Fruit fly (Drosophila melanogaster) whole organism, embryonic: Measurements from ENCODE around the gene CG8112.
A peak's percentile ranks its signal among the peaks of the same experiment; 100 is the strongest.

ENCODE experiments used
- Atf6 ChIP-seq: fragments of 200-800 bp; sonication (Bioruptor generic); IDR thresholded peaks from 2 replicates; pipeline ENCODE4 v1.3.6; 2022; ENCODE audit warnings: missing biosample characterization, missing genetic modification characterization
- Blimp-1 ChIP-seq: fragments of 200-800 bp; sonication (Bioruptor generic); optimal IDR thresholded peaks from 3 replicates; lab custom pipeline; 2018; ENCODE audit warnings: missing biosample characterization, missing genetic modification characterization, mild to moderate bottlenecking, moderate library complexity, missing genetic modification reagents
- CG1024 ChIP-seq: fragments of 200-800 bp; sonication (Bioruptor generic); IDR thresholded peaks from 2 replicates; pipeline ENCODE4 v1.3.6; 2022; ENCODE audit warnings: missing biosample characterization, missing genetic modification characterization
- CG12769 ChIP-seq: fragments of 200-800 bp; sonication (Bioruptor generic); optimal IDR thresholded peaks from 2 replicates; lab custom pipeline; 2019; ENCODE audit warnings: missing biosample characterization, mild to moderate bottlenecking, missing genetic modification characterization, moderate library complexity
- CG14667 ChIP-seq: fragments of 200-800 bp; sonication (Bioruptor generic); IDR thresholded peaks from 2 replicates; pipeline ENCODE4 v1.3.6; 2022; ENCODE audit warnings: missing biosample characterization, missing genetic modification characterization
- CG15601 ChIP-seq: fragments of 200-800 bp; sonication (Bioruptor generic); optimal IDR thresholded peaks from 3 replicates; lab custom pipeline; 2019; ENCODE audit warnings: missing biosample characterization, mild to moderate bottlenecking, missing genetic modification characterization, moderate library complexity
- CG1603 ChIP-seq: fragments of 200-800 bp; sonication (Bioruptor generic); optimal IDR thresholded peaks from 2 replicates; lab custom pipeline; 2019; ENCODE audit warnings: missing biosample characterization, mild to moderate bottlenecking, missing genetic modification characterization, moderate library complexity
- CG1647 ChIP-seq: fragments of 200-800 bp; sonication (Bioruptor generic); optimal IDR thresholded peaks from 3 replicates; lab custom pipeline; 2016; ENCODE audit warnings: missing biosample characterization, missing genetic modification characterization
- CG17385 ChIP-seq: fragments of 200-800 bp; sonication (Bioruptor generic); optimal IDR thresholded peaks from 3 replicates; lab custom pipeline; 2018; ENCODE audit warnings: missing biosample characterization, mild to moderate bottlenecking, missing genetic modification characterization
- CG17568 ChIP-seq: fragments of 200-800 bp; sonication (Bioruptor generic); optimal IDR thresholded peaks from 2 replicates; lab custom pipeline; 2018; ENCODE audit warnings: missing biosample characterization, mild to moderate bottlenecking, missing genetic modification characterization, moderate library complexity
- CG31224 ChIP-seq: fragments of 200-800 bp; sonication (Bioruptor generic); IDR thresholded peaks from 2 replicates; pipeline ENCODE4 v1.3.6; 2022; ENCODE audit warnings: missing biosample characterization, missing genetic modification characterization
- CG34422 ChIP-seq: fragments of 200-800 bp; sonication (Bioruptor generic); IDR thresholded peaks from 3 replicates; pipeline ENCODE4 v1.3.6; 2022; ENCODE audit warnings: missing biosample characterization, missing genetic modification characterization
- CG9609 ChIP-seq: fragments of 200-800 bp; sonication (Bioruptor generic); optimal IDR thresholded peaks from 3 replicates; lab custom pipeline; 2016; ENCODE audit warnings: missing biosample characterization, missing genetic modification characterization
- CoRest ChIP-seq: fragments of 200-800 bp; sonication (Bioruptor generic); optimal IDR thresholded peaks from 3 replicates; lab custom pipeline; 2018; ENCODE audit warnings: missing biosample characterization, mild to moderate bottlenecking, missing genetic modification characterization, moderate library complexity
- Dad ChIP-seq: fragments of 200-800 bp; sonication (Bioruptor generic); optimal IDR thresholded peaks from 3 replicates; lab custom pipeline; 2016; ENCODE audit warnings: missing biosample characterization, missing genetic modification characterization
- Dek ChIP-seq: fragments of 200-800 bp; sonication (Bioruptor generic); optimal IDR thresholded peaks from 3 replicates; lab custom pipeline; 2019; ENCODE audit warnings: missing biosample characterization, mild to moderate bottlenecking, missing genetic modification characterization, moderate library complexity
- Dp ChIP-seq: fragments of 200-800 bp; sonication (Bioruptor generic); optimal IDR thresholded peaks from 2 replicates; lab custom pipeline; 2018; ENCODE audit warnings: missing biosample characterization, mild to moderate bottlenecking, missing genetic modification characterization, moderate library complexity
- Fer1 ChIP-seq: fragments of 200-800 bp; sonication (Bioruptor generic); optimal IDR thresholded peaks from 2 replicates; lab custom pipeline; 2017; ENCODE audit warnings: missing biosample characterization, mild to moderate bottlenecking, missing genetic modification characterization
- HLH3B ChIP-seq: fragments of 200-800 bp; sonication (Bioruptor generic); IDR thresholded peaks from 2 replicates; pipeline ENCODE4 v1.3.6; 2022; ENCODE audit warnings: missing biosample characterization, missing genetic modification characterization
- Hr3 ChIP-seq: fragments of 200-800 bp; sonication (Bioruptor generic); optimal IDR thresholded peaks from 3 replicates; lab custom pipeline; 2016; ENCODE audit warnings: missing biosample characterization, missing genetic modification characterization
- MBD-R2 ChIP-seq: fragments of 200-800 bp; sonication (Bioruptor generic); IDR thresholded peaks from 2 replicates; pipeline ENCODE4 v1.3.6; 2022; ENCODE audit warnings: missing biosample characterization, missing genetic modification characterization
- MTF-1 ChIP-seq: fragments of 200-800 bp; sonication (Bioruptor generic); optimal IDR thresholded peaks from 2 replicates; lab custom pipeline; 2018; ENCODE audit warnings: missing biosample characterization, mild to moderate bottlenecking, missing genetic modification characterization, borderline replicate concordance
- Myb ChIP-seq: fragments of 200-800 bp; sonication (Bioruptor generic); optimal IDR thresholded peaks from 2 replicates; lab custom pipeline; 2016; ENCODE audit warnings: missing biosample characterization, missing genetic modification characterization
- Side ChIP-seq: fragments of 200-800 bp; sonication (Bioruptor generic); optimal IDR thresholded peaks from 2 replicates; lab custom pipeline; 2016; ENCODE audit warnings: missing biosample characterization, missing genetic modification characterization
- Stat92E ChIP-seq, 3 experiments: fragments of >200 bp in 2 of 3; fragments of 200-800 bp in 1 of 3; sonication (Bioruptor generic) in 1 of 3; optimal IDR thresholded peaks; 2 replicates each; lab custom pipeline; 2017 to 2019; ENCODE audit warnings: missing biosample characterization in 3 of 3, missing genetic modification characterization in 3 of 3, mild to moderate bottlenecking in 1 of 3, moderate library complexity in 1 of 3
- az2 ChIP-seq: fragments of 200-800 bp; sonication (Bioruptor generic); optimal IDR thresholded peaks from 3 replicates; lab custom pipeline; 2016; ENCODE audit warnings: missing biosample characterization, missing genetic modification characterization
- bcd ChIP-seq: fragments of 200-800 bp; sonication (Bioruptor generic); optimal IDR thresholded peaks from 2 replicates; lab custom pipeline; 2017; ENCODE audit warnings: missing biosample characterization, mild to moderate bottlenecking, missing genetic modification characterization
- bigmax ChIP-seq: fragments of 200-800 bp; sonication (Bioruptor generic); optimal IDR thresholded peaks from 2 replicates; lab custom pipeline; 2018; ENCODE audit warnings: missing biosample characterization, mild to moderate bottlenecking, missing genetic modification characterization
- btn ChIP-seq: fragments of 200-800 bp; sonication (Bioruptor generic); optimal IDR thresholded peaks from 2 replicates; lab custom pipeline; 2016; ENCODE audit warnings: missing biosample characterization, missing genetic modification characterization
- cad ChIP-seq: fragments of >200 bp; optimal IDR thresholded peaks from 2 replicates; lab custom pipeline; 2017; ENCODE audit warnings: missing biosample characterization, missing genetic modification characterization
- chm ChIP-seq: fragments of 200-800 bp; sonication (Bioruptor generic); IDR thresholded peaks from 2 replicates; pipeline ENCODE4 v1.3.6; 2022; ENCODE audit warnings: missing biosample characterization, missing genetic modification characterization
- cwo ChIP-seq: fragments of 200-800 bp; sonication (Bioruptor generic); optimal IDR thresholded peaks from 3 replicates; lab custom pipeline; 2017; ENCODE audit warnings: missing biosample characterization, missing genetic modification characterization, mild to moderate bottlenecking, moderate library complexity, missing genetic modification reagents
- exex ChIP-seq: fragments of 200-800 bp; sonication (Bioruptor generic); optimal IDR thresholded peaks from 4 replicates; lab custom pipeline; 2018; ENCODE audit warnings: missing biosample characterization, mild to moderate bottlenecking, missing genetic modification characterization, moderate library complexity
- eyg ChIP-seq: fragments of 200-800 bp; sonication (Bioruptor generic); optimal IDR thresholded peaks from 3 replicates; lab custom pipeline; 2016; ENCODE audit warnings: missing biosample characterization, missing genetic modification characterization
- insv ChIP-seq, 2 experiments: fragments of 200-800 bp; sonication (Bioruptor generic); optimal IDR thresholded peaks; 3 replicates each; lab custom pipeline; 2016 to 2018; ENCODE audit warnings: missing biosample characterization in 2 of 2, missing genetic modification characterization in 2 of 2
- jumu ChIP-seq: fragments of 200-800 bp; sonication (Bioruptor generic); optimal IDR thresholded peaks from 3 replicates; lab custom pipeline; 2016; ENCODE audit warnings: missing biosample characterization, missing genetic modification characterization
- kah ChIP-seq: fragments of 200-800 bp; sonication (Bioruptor generic); optimal IDR thresholded peaks from 2 replicates; lab custom pipeline; 2018; ENCODE audit warnings: missing biosample characterization, mild to moderate bottlenecking, missing genetic modification characterization
- ken ChIP-seq: fragments of 200-800 bp; sonication (Bioruptor generic); IDR thresholded peaks from 3 replicates; pipeline ENCODE4 v1.3.6; 2022; ENCODE audit warnings: missing biosample characterization, missing genetic modification characterization
- klu ChIP-seq: fragments of 200-800 bp; sonication (Bioruptor generic); IDR thresholded peaks from 2 replicates; pipeline ENCODE4 v1.3.6; 2022; ENCODE audit warnings: missing biosample characterization, missing genetic modification characterization
- lilli ChIP-seq: fragments of 200-800 bp; sonication (Bioruptor generic); optimal IDR thresholded peaks from 3 replicates; lab custom pipeline; 2016; ENCODE audit warnings: missing biosample characterization, missing genetic modification characterization
- lmd ChIP-seq: fragments of 200-800 bp; sonication (Bioruptor generic); IDR thresholded peaks from 2 replicates; pipeline ENCODE4 v1.3.6; 2022; ENCODE audit warnings: missing biosample characterization, missing genetic modification characterization
- maf-S ChIP-seq: fragments of 200-800 bp; sonication (Bioruptor generic); optimal IDR thresholded peaks from 2 replicates; lab custom pipeline; 2016; ENCODE audit warnings: missing biosample characterization, missing genetic modification characterization
- oc ChIP-seq: fragments of 200-800 bp; sonication (Bioruptor generic); optimal IDR thresholded peaks from 2 replicates; lab custom pipeline; 2018; ENCODE audit warnings: missing biosample characterization, mild to moderate bottlenecking, missing genetic modification characterization, moderate library complexity
- ranshi ChIP-seq: fragments of 200-800 bp; sonication (Bioruptor generic); IDR thresholded peaks from 2 replicates; pipeline ENCODE4 v1.3.6; 2022; ENCODE audit warnings: missing biosample characterization, missing genetic modification characterization
- ro ChIP-seq: fragments of 200-800 bp; sonication (Bioruptor generic); IDR thresholded peaks from 2 replicates; pipeline ENCODE4 v1.3.6; 2022; ENCODE audit warnings: missing biosample characterization, missing genetic modification characterization
- sens ChIP-seq: fragments of 200-800 bp; sonication (Bioruptor generic); peaks from one replicate; lab custom pipeline; 2016; ENCODE audit warnings: missing biosample characterization, missing genetic modification characterization
- sisA ChIP-seq: fragments of 200-800 bp; sonication (Bioruptor generic); IDR thresholded peaks from 2 replicates; pipeline ENCODE4 v1.3.6; 2022; ENCODE audit warnings: missing biosample characterization, missing genetic modification characterization
- sug ChIP-seq: fragments of 200-800 bp; optimal IDR thresholded peaks from 2 replicates; lab custom pipeline; 2019; ENCODE audit warnings: missing biosample characterization, mild to moderate bottlenecking, missing genetic modification characterization, moderate library complexity
- vvl ChIP-seq: fragments of 200-800 bp; sonication (Bioruptor generic); IDR thresholded peaks from 2 replicates; pipeline ENCODE4 v1.3.6; 2022; ENCODE audit warnings: missing biosample characterization, missing genetic modification characterization
- z ChIP-seq: fragments of 200-800 bp; sonication (Bioruptor generic); IDR thresholded peaks from 3 replicates; pipeline ENCODE4 v1.3.6; 2022; ENCODE audit warnings: missing biosample characterization, missing genetic modification characterization
- zfh1 ChIP-seq: fragments of 200-800 bp; sonication (Bioruptor generic); IDR thresholded peaks from 3 replicates; pipeline ENCODE4 v1.3.6; 2022; ENCODE audit warnings: missing biosample characterization, missing genetic modification characterization

Gene CG8112

DNA sequence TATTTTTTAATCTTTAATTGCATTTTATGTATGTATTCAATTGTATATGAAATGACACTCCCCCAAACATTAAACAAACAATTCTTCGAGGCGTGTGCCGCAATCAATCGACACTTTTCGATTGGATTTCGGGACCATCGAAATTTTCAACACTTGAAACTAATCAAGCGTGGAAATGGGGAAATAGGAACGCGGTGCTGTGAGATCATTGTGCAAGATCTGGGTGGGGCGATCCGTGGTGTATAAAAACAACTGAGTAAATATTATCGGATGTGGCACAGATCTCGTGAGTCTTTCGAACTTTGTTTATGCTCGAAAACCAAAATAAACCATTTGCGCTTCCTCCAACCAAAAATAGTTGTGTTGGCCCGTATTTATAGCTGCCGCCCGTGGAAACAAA is 28.5 kb downstream of the CG8112 start (continued):
- TF ChIP-seq sug (tag; lab: Kevin White, UChicago) (no peak), ro (GFP tag; lab: Robert Waterston, UW) (no peak), CG12769 (tag; lab: Kevin White, UChicago) (peak; percentile 71), Fer1 (GFP tag; lab: Kevin White, UChicago) (no peak), eyg (no peak)

DNA sequence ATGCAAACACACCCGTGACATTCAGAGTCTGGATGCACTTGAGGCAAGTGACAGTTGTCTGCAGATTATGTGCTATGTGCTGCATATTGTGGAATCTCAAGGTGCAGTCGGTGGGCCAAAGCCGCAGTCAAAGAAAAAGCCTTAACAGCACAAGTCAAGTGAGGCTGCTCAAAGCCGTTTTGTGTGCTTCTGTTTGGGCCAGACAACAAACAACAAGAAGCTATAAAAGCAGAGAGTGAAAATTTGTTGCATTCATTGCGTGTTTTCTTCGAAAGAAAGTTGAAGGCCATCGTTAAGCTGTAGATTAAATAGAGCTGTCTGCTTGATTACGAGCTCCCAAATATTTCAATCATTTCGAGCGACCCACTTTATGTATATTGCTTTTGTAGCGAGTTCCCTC is 29.2 kb downstream of the CG8112 start:
- TF ChIP-seq jumu (GFP tag; lab: Kevin White, UChicago) (no peak), CG9609 (GFP tag; lab: Kevin White, UChicago) (no peak), CG1024 (GFP tag; lab: Robert Waterston, UW) (no peak), CG31224 (GFP tag; lab: Robert Waterston, UW) (no peak), CG1603 (tag; lab: Kevin White, UChicago) (no peak), kah (GFP tag; lab: Kevin White, UChicago) (no peak), Dp (GFP tag; lab: Kevin White, UChicago) (no peak), bigmax (GFP tag; lab: Kevin White, UChicago) (no peak), az2 (GFP tag; lab: Kevin White, UChicago) (no peak), lilli (GFP tag; lab: Kevin White, UChicago) (no peak), CG34422 (GFP tag; lab: Robert Waterston, UW) (no peak), Stat92E (GFP tag; optimal IDR thresholded peaks at IDR 0.05; lab: Kevin White, UChicago) (no peak), CoRest (no peak), sens (GFP tag; lab: Kevin White, UChicago) (peak; percentile 58), CG15601 (tag; lab: Kevin White, UChicago) (no peak), sisA (GFP tag; lab: Robert Waterston, UW) (0 out of 2 replicates have a peak, but pooled peaks have one; percentile 4), insv (GFP tag; optimal IDR thresholded peaks at IDR 0.05; lab: Kevin White, UChicago) (no peak), Dad (GFP tag; lab: Kevin White, UChicago) (no peak), ranshi (no peak), ken (0 out of 3 replicates have a peak, but pooled peaks have one; percentile 35), Atf6 (no peak), cwo (no peak), CG17385 (GFP tag; lab: Kevin White, UChicago) (no peak), CG17568 (GFP tag; lab: Kevin White, UChicago) (no peak), CG14667 (GFP tag; lab: Robert Waterston, UW) (no peak), exex (tag; lab: Kevin White, UChicago) (no peak), chm (0 out of 2 replicates have a peak, but pooled peaks have one; percentile 13), Side (no peak), oc (tag; lab: Kevin White, UChicago) (peak; percentile 55), Dek (tag; lab: Kevin White, UChicago) (no peak), Hr3 (GFP tag; lab: Kevin White, UChicago) (no peak), Blimp-1 (GFP tag; lab: Kevin White, UChicago) (peak; percentile 56), bcd (GFP tag; lab: Kevin White, UChicago) (no peak), vvl (0 out of 2 replicates have a peak, but pooled peaks have one; percentile 7), HLH3B (GFP tag; lab: Robert Waterston, UW) (peak; percentile 29; the same call in 1 of the 2 replicates), lmd (GFP tag; lab: Robert Waterston, UW) (no peak), z (GFP tag; lab: Robert Waterston, UW) (no peak), cad (GFP tag; lab: Kevin White, UChicago) (no peak), MBD-R2 (no peak), zfh1 (GFP tag; lab: Robert Waterston, UW) (no peak), Myb (no peak), maf-S (no peak), btn (GFP tag; lab: Kevin White, UChicago) (no peak), klu (GFP tag; lab: Robert Waterston, UW) (no peak), CG1647 (GFP tag; lab: Kevin White, UChicago) (no peak), MTF-1 (no peak)
